Fruit fly (Drosophila melanogaster): Measurements from ENCODE around the gene ChAT.

ChAT gene

dm6 chr3R:18745961-18746468, 40.7 kb downstream of the ChAT start, which contains the start of the genes PGS1 and gwl (continued):
- no peak for TF ChIP-seq ss (GFP tag; optimal IDR thresholded peaks at IDR 0.05)
- no peak for TF ChIP-seq Ets21C (GFP tag; optimal IDR thresholded peaks at IDR 0.05)
- TF ChIP-seq cyc (GFP tag; optimal IDR thresholded peaks at IDR 0.05), result peak; percentile 66
- no peak for TF ChIP-seq Eip93F (GFP tag; optimal IDR thresholded peaks at IDR 0.05)
- TF ChIP-seq CG9139 (GFP tag; optimal IDR thresholded peaks at IDR 0.05), result peak; percentile 11
- peak; percentile 58 for TF ChIP-seq CG34406 (GFP tag; optimal IDR thresholded peaks at IDR 0.05)
- no peak for TF ChIP-seq CG16779 (tag; optimal IDR thresholded peaks at IDR 0.05)
- TF ChIP-seq CG6163 (GFP tag; IDR thresholded peaks at IDR 0.05), result peak; percentile 54
- peak; percentile 49 for TF ChIP-seq Sox14 (GFP tag; optimal IDR thresholded peaks at IDR 0.05)
- TF ChIP-seq CG6276 (GFP tag; optimal IDR thresholded peaks at IDR 0.05), result no peak
- no peak for TF ChIP-seq CG6808 (GFP tag; optimal IDR thresholded peaks at IDR 0.05)
- TF ChIP-seq CG6792 (GFP tag; optimal IDR thresholded peaks at IDR 0.05), result peak; percentile 54
- TF ChIP-seq CG8119 (GFP tag; IDR thresholded peaks at IDR 0.05), result peak; percentile 60; the same call in 2 of the 3 replicates
- no peak for TF ChIP-seq Hr4 (GFP tag; optimal IDR thresholded peaks at IDR 0.05)
- TF ChIP-seq topi (GFP tag; optimal IDR thresholded peaks at IDR 0.05), result no peak
- no peak for TF ChIP-seq Sox102F (GFP tag; optimal IDR thresholded peaks at IDR 0.05)
- TF ChIP-seq CG8632 (GFP tag; optimal IDR thresholded peaks at IDR 0.05), result peak; percentile 67
- no peak for TF ChIP-seq fd85E (GFP tag; optimal IDR thresholded peaks at IDR 0.05)
- no peak for TF ChIP-seq vri (GFP tag; optimal IDR thresholded peaks at IDR 0.05)
- TF ChIP-seq OdsH (GFP tag; optimal IDR thresholded peaks at IDR 0.05), result no peak
- TF ChIP-seq lz (GFP tag; optimal IDR thresholded peaks at IDR 0.05), result peak; percentile 60
- TF ChIP-seq dac (GFP tag; optimal IDR thresholded peaks at IDR 0.05), result no peak
- peak; percentile 32 for TF ChIP-seq Lpt (GFP tag; optimal IDR thresholded peaks at IDR 0.05)
- TF ChIP-seq CG3032 (tag; optimal IDR thresholded peaks at IDR 0.05), result peak; percentile 74

DNA sequence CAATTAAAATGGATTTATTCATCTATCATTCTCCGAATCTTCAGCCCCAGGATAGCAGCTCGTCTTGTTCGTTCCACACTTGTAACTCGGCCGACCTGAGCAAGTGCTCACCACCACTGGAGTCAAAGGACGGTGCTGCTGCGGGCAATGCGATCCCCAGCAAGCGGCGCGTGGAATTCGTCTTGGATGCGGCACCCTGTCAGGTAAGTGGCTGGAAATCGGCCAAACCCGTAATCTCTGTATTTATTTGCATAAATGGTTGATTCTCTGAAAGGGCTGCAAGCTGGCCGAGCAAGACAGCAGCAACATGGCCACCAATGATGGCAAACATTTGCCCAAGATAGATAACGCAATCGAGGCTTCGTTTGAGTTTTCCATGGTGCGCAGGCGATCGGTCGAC, 42.8 kb downstream of the ChAT start:
- no peak for TF ChIP-seq fkh (GFP tag; optimal IDR thresholded peaks at IDR 0.05)

- TF ChIP-seq svp (GFP tag) (peak; percentile 96), Lpt (GFP tag; optimal IDR thresholded peaks at IDR 0.05) (no peak)
Observed at dm6 chr3R:18749786-18750185, 44.5 kb downstream of the ChAT start.

DNA sequence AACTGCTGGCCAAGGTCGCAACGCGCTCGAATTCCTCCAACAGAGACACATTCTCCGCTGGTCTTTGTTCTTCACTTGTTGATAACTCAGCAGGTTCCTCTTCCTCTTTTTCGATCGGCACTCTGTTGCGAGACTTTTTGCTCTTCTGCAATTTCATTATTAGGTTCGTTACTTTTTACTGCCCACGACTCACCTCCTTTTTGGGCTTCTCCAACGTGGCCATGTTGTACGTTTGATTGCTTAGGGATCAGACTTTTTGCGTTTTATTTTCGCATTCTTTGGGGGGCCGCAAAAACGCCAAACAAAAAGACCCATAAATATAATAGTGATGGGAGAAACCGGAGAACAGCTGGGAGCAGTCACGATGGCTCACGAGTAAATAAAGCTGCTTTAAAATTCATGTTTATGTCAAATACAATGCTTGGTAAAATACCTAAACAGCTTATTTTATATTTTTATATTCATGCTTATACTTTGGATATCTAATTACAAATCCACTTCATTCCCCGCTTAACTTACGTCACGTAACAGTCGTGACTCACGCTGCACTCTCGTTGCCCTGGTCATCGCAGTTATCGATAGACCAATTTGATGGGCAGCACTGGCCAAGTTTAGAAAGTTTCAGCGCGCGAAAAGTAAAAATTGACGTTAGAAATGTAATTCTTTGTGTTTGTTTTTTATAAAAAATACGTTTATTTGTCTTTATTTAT, 53.4 kb downstream of the ChAT start, which contains the start of gene Epg5:
Gene Epg5 (minus strand): TSS at position 326 of the 710 bp plus-strand sequence.
- TF ChIP-seq esn (GFP tag; optimal IDR thresholded peaks at IDR 0.05) (peak; percentile 88), CG31627 (GFP tag; optimal IDR thresholded peaks at IDR 0.05) (peak; percentile 86), fd59A (GFP tag; optimal IDR thresholded peaks at IDR 0.05) (peak; percentile 32), Sox14 (GFP tag; optimal IDR thresholded peaks at IDR 0.05) (peak; percentile 94), Eip78C (GFP tag) (no peak), lz (GFP tag; optimal IDR thresholded peaks at IDR 0.05) (peak; percentile 87), Hr39 (GFP tag; optimal IDR thresholded peaks at IDR 0.05) (no peak), CG6854 (GFP tag; optimal IDR thresholded peaks at IDR 0.05) (peak; percentile 19), Met (GFP tag; optimal IDR thresholded peaks at IDR 0.05) (no peak), vri (GFP tag; optimal IDR thresholded peaks at IDR 0.05) (no peak), net (GFP tag; optimal IDR thresholded peaks at IDR 0.05) (no peak), CG11902 (GFP tag; optimal IDR thresholded peaks at IDR 0.05) (peak; percentile 62), eg (GFP tag; IDR thresholded peaks at IDR 0.05) (peak; percentile 37; the same call in 1 of the 3 replicates), dsx (GFP tag; optimal IDR thresholded peaks at IDR 0.05; ENCODE audit: poor library complexity, severe bottlenecking) (no peak), fkh (GFP tag; optimal IDR thresholded peaks at IDR 0.05) (no peak), cyc (GFP tag; optimal IDR thresholded peaks at IDR 0.05) (peak; percentile 79), OdsH (GFP tag; optimal IDR thresholded peaks at IDR 0.05) (no peak), CG8119 (GFP tag; IDR thresholded peaks at IDR 0.05) (no peak), CG6808 (GFP tag; optimal IDR thresholded peaks at IDR 0.05) (peak; percentile 100), Hr38 (GFP tag; optimal IDR thresholded peaks at IDR 0.05) (no peak), Smox (GFP tag; optimal IDR thresholded peaks at IDR 0.05) (no peak), CG6792 (GFP tag; optimal IDR thresholded peaks at IDR 0.05) (peak; percentile 70), CG3032 (tag; optimal IDR thresholded peaks at IDR 0.05) (no peak), CG15336 (GFP tag; IDR thresholded peaks at IDR 0.05) (0 out of 2 replicates have a peak, but pooled peaks have one; percentile 11), CG8632 (GFP tag; optimal IDR thresholded peaks at IDR 0.05) (peak; percentile 53), CG6163 (GFP tag; IDR thresholded peaks at IDR 0.05) (peak; percentile 37; the same call in 1 of the 3 replicates), CG34406 (GFP tag; optimal IDR thresholded peaks at IDR 0.05) (no peak), Eip93F (GFP tag; optimal IDR thresholded peaks at IDR 0.05) (peak; percentile 25), Ets21C (GFP tag; optimal IDR thresholded peaks at IDR 0.05) (no peak), Sox15 (GFP tag; optimal IDR thresholded peaks at IDR 0.05) (peak; percentile 67), pdm3 (GFP tag; optimal IDR thresholded peaks at IDR 0.05) (no peak), CG11762 (GFP tag; optimal IDR thresholded peaks at IDR 0.05; ENCODE audit: insufficient read depth) (no peak)
